Fruit fly (Drosophila melanogaster) Kc167 (cell line): ENCODE results near the gene numb.

ENCODE experiments used
- h ChIP-seq: fragments of >200 bp; optimal IDR thresholded peaks from 3 replicates; lab custom pipeline; 2018; ENCODE audit warnings: missing external identifiers
- psq ChIP-seq: fragments of >200 bp; optimal IDR thresholded peaks from 2 replicates; lab custom pipeline; 2017; ENCODE audit warnings: missing external identifiers

DNA sequence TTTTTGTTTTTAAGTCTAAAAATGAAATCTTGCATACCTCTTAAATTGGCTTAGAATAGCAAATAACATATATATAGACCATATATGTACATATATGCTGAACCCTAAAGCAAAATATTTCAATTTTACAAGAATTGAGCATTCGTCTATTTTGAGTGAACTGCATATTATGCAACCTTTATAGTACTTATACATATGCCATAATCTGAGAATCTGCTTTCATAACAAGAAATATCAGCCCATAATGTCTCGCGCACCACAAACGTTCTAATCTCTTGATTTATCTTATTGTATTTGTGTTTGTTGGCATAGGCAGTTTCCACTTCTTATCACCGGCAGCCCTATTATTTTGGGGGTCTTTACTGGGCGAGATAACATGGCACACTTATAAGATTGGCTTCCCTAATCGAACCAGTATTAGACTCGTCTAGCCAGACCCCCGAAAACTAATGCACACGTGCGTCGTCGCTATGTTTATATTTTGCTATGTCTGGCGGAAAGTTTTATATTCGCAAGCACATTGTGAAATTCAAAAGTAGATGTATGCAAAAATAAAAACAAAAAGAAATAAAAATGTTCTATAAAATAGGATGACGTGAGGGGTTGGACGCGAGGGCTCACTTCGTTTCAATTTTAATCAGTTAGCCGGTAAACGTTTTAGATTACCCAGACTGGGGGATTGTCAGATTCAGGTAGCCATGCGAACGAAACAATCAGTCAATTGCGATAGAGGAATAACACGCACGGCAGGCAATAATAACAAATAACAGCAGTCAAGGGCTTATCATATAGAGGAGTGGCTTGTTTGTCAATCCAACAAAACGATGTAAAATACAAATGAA lies 48.1 kb upstream of the numb start:
- TF ChIP-seq h (lab: Kevin White, UChicago) (no peak), psq (lab: Kevin White, UChicago) (no peak)
